Worm (Caenorhabditis elegans): ENCODE results near the gene egl-26.

DNA sequence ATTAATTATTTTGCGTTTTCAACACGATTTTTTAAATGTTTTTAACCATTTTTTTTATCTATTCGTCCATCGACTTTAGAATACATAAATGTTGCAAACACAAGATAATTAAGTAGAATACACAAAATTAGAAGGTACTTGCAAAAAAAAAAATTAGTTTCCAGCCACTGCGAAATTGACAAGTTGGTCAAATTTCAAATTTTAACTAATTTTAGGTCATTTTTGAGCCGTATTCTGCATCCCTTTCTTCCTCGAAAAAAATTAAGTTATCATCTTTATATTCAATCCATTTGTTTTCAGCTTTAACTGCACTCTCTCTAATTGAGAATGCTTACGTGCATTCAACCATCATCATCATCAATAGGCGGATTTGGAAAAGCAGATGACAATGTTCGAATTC, at the start of gene egl-26:
- TF ChIP-seq dmd-4 (tag; optimal IDR thresholded peaks at IDR 0.05) (no peak), nhr-12 (tag; optimal IDR thresholded peaks at IDR 0.05) (no peak), nhr-11 (tag; optimal IDR thresholded peaks at IDR 0.05) (no peak), zag-1 (tag; optimal IDR thresholded peaks at IDR 0.05) (no peak), unc-62 (GFP tag; optimal IDR thresholded peaks at IDR 0.05) (no peak), ceh-16 (tag; optimal IDR thresholded peaks at IDR 0.05) (no peak), nhr-23 (tag; optimal IDR thresholded peaks at IDR 0.05) (no peak), mdl-1 (tag; optimal IDR thresholded peaks at IDR 0.05) (no peak), ztf-4 (tag; optimal IDR thresholded peaks at IDR 0.05) (no peak), nhr-129 (tag; optimal IDR thresholded peaks at IDR 0.05) (no peak), ama-1 (optimal IDR thresholded peaks at IDR 0.05) (no peak), aly-2 (tag; optimal IDR thresholded peaks at IDR 0.05) (no peak), ztf-11 (tag; optimal IDR thresholded peaks at IDR 0.05) (no peak), lsy-2 (tag; optimal IDR thresholded peaks at IDR 0.05) (no peak)
